Worm (Caenorhabditis elegans): Measurements from ENCODE around the gene Y37D8A.16.

Gene Y37D8A.16

DNA sequence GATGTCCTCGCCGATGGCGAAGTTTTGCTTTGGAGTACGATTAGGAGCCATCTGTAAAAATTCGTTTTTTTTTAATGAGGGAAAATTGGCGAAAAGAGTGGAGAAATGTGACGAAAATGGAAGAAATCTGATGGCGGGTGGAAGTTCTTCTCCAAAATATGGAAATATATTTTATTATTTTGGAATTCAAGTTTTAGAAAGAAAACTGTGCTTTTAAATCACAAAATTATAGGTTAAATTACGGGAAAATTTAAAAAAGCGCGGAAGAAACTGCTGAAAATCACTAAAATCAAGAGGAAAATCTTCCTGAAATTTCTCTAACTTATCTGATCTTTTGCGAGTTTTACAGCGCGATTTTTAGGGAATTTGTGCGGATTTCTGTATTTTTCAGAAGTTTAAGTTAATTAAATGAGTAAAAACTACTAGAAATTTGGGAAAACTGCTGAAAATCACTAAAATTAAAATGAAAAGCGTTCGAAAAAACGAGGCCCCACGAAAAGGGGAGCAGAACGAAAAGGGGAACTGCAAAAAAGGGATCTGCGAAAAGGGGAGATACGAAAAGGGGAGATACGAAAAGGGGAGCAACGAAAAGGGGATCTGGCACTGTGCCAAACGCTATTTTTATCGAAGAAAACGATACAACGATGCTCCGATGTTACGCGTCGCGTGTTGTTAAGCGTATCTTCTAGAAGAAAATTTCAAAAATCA, 40.8 kb downstream of the Y37D8A.16 start, which contains the start of the genes cec-7 and enu-3.5:
cec-7 (minus strand) TSS at position 51 of the 708 bp plus-strand sequence.
enu-3.5 (plus strand) TSS at position 670 of the 708 bp plus-strand sequence.
- TF ChIP-seq crh-2 (tag; optimal IDR thresholded peaks at IDR 0.05) (no peak), nhr-77 (tag; optimal IDR thresholded peaks at IDR 0.05) (no peak), fos-1 (tag; optimal IDR thresholded peaks at IDR 0.05) (no peak), lsy-2 (tag; optimal IDR thresholded peaks at IDR 0.05) (no peak), mab-5 (tag; optimal IDR thresholded peaks at IDR 0.05) (no peak), nhr-25 (tag; optimal IDR thresholded peaks at IDR 0.05) (no peak), sem-4 (tag; optimal IDR thresholded peaks at IDR 0.05) (no peak), ama-1 (optimal IDR thresholded peaks at IDR 0.05) (no peak), nhr-21 (tag; optimal IDR thresholded peaks at IDR 0.05) (no peak), ceh-16 (tag; optimal IDR thresholded peaks at IDR 0.05) (no peak), ztf-1 (GFP tag; conservative IDR thresholded peaks at IDR 0.05) (no peak), F13H6.1 (tag; optimal IDR thresholded peaks at IDR 0.05) (no peak), unc-62 (GFP tag; optimal IDR thresholded peaks at IDR 0.05) (no peak), dmd-4 (tag; optimal IDR thresholded peaks at IDR 0.05) (no peak), nhr-6 (tag; optimal IDR thresholded peaks at IDR 0.05) (no peak), sma-9 (GFP tag; optimal IDR thresholded peaks at IDR 0.05) (no peak), sma-9 (tag; optimal IDR thresholded peaks at IDR 0.05) (no peak), nhr-10 (tag; optimal IDR thresholded peaks at IDR 0.05) (no peak), C34F6.9 (tag; optimal IDR thresholded peaks at IDR 0.05) (no peak), sma-3 (GFP tag; optimal IDR thresholded peaks at IDR 0.05) (no peak)

DNA sequence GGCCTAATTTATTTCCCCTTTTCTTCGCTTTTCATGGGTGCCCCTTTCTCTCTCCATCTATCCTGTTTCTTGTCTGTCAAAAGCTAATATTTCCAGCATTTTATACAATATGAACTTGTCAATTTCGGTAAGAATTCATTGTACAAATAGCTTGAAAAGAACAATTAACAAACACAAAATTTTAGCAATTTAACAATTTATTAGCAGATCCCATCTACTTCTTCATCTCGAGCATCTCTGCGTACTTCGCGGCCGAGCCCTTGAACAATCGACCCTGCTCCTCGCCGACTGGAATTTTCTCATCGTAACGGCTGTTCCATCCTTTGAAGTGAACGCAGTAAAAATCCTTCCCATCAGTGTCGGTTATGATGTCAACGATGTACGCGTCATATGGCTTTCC, 42.8 kb downstream of the Y37D8A.16 start:
- TF ChIP-seq alr-1 (tag; optimal IDR thresholded peaks at IDR 0.05) (no peak), ama-1 (optimal IDR thresholded peaks at IDR 0.05) (no peak), zag-1 (tag; optimal IDR thresholded peaks at IDR 0.05) (no peak), dmd-4 (tag; optimal IDR thresholded peaks at IDR 0.05) (no peak), ztf-1 (GFP tag; conservative IDR thresholded peaks at IDR 0.05) (no peak), elt-1 (tag; optimal IDR thresholded peaks at IDR 0.05) (no peak), lin-39 (tag; optimal IDR thresholded peaks at IDR 0.05) (no peak), sem-4 (tag; optimal IDR thresholded peaks at IDR 0.05) (no peak), fos-1 (tag; optimal IDR thresholded peaks at IDR 0.05) (no peak), C34F6.9 (tag; optimal IDR thresholded peaks at IDR 0.05) (no peak), gmeb-1 (tag; optimal IDR thresholded peaks at IDR 0.05) (no peak), ZK546.5 (tag; optimal IDR thresholded peaks at IDR 0.05) (no peak), unc-39 (tag; optimal IDR thresholded peaks at IDR 0.05) (no peak), ztf-11 (tag; optimal IDR thresholded peaks at IDR 0.05) (no peak), sma-3 (GFP tag; optimal IDR thresholded peaks at IDR 0.05) (no peak), nhr-77 (tag; optimal IDR thresholded peaks at IDR 0.05) (no peak)

DNA sequence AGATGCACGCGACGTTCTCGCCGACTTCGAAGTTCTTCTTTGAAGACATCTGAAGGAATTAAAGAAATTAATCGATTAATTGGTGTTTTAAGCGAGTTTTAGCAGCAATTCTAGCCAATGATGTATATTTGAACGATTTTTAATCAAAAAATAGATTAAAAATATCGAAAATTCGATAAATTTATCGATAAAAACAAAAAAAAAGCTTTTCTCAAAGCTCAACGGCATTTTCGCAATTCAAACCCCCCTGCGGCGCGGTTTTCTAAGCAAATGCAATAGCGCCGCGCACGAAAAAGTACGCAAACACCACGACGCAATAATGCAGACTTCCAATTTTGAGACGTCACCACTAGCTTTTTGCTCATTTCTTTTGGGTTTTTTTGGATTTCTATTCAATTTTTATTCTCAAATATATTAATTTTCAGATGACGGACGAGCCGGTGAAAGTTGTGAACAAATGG, 43.8 kb downstream of the Y37D8A.16 start, which contains the start of the genes mrg-1 and spcs-2:
mrg-1 (minus strand) TSS at position 51 of the 461 bp plus-strand sequence.
spcs-2 (plus strand) TSS at position 426 of the 461 bp plus-strand sequence.
- TF ChIP-seq snpc-4 (tag; optimal IDR thresholded peaks at IDR 0.05) (no peak), C34F6.9 (tag; optimal IDR thresholded peaks at IDR 0.05) (peak; percentile 91), nhr-10 (tag; optimal IDR thresholded peaks at IDR 0.05) (peak; percentile 67), aly-2 (tag; optimal IDR thresholded peaks at IDR 0.05) (no peak), unc-55 (GFP tag; optimal IDR thresholded peaks at IDR 0.05) (peak; percentile 97), sem-4 (tag; optimal IDR thresholded peaks at IDR 0.05) (peak; percentile 97), gmeb-1 (tag; optimal IDR thresholded peaks at IDR 0.05) (peak; percentile 90), ceh-82 (tag; optimal IDR thresholded peaks at IDR 0.05) (peak; percentile 54), nhr-21 (tag; optimal IDR thresholded peaks at IDR 0.05) (peak; percentile 82), mdl-1 (tag; optimal IDR thresholded peaks at IDR 0.05) (peak in 1 of 2 experiments; percentile 19), ZK546.5 (tag; optimal IDR thresholded peaks at IDR 0.05) (peak; percentile 50), unc-39 (tag; optimal IDR thresholded peaks at IDR 0.05) (no peak), sma-3 (GFP tag; optimal IDR thresholded peaks at IDR 0.05) (peak; percentile 93), mbf-1 (tag; optimal IDR thresholded peaks at IDR 0.05) (no peak), lin-11 (tag; optimal IDR thresholded peaks at IDR 0.05) (peak; percentile 82), nhr-6 (tag; optimal IDR thresholded peaks at IDR 0.05) (peak; percentile 61), lin-13 (GFP tag; optimal IDR thresholded peaks at IDR 0.05) (peak; percentile 94), unc-62 (GFP tag; optimal IDR thresholded peaks at IDR 0.05) (no peak), ceh-16 (tag; optimal IDR thresholded peaks at IDR 0.05) (no peak), ztf-11 (tag; optimal IDR thresholded peaks at IDR 0.05) (peak; percentile 15), F13H6.1 (tag; optimal IDR thresholded peaks at IDR 0.05) (peak; percentile 92), alr-1 (tag; optimal IDR thresholded peaks at IDR 0.05) (no peak), nhr-129 (tag; optimal IDR thresholded peaks at IDR 0.05) (peak; percentile 87), Y55F3AM.14 (GFP tag; optimal IDR thresholded peaks at IDR 0.05) (peak; percentile 35), dmd-4 (tag; optimal IDR thresholded peaks at IDR 0.05) (no peak), nhr-11 (tag; optimal IDR thresholded peaks at IDR 0.05) (no peak), ama-1 (optimal IDR thresholded peaks at IDR 0.05) (no peak), nhr-12 (tag; optimal IDR thresholded peaks at IDR 0.05) (no peak), zag-1 (tag; optimal IDR thresholded peaks at IDR 0.05) (no peak), mab-5 (tag; optimal IDR thresholded peaks at IDR 0.05) (peak; percentile 74), nhr-25 (tag; optimal IDR thresholded peaks at IDR 0.05) (peak; percentile 87), nhr-77 (tag; optimal IDR thresholded peaks at IDR 0.05) (peak; percentile 23), ztf-1 (GFP tag; conservative IDR thresholded peaks at IDR 0.05) (no peak), elt-3 (tag; optimal IDR thresholded peaks at IDR 0.05) (no peak), nhr-237 (tag; optimal IDR thresholded peaks at IDR 0.05) (peak; percentile 48), blmp-1 (tag; optimal IDR thresholded peaks at IDR 0.05; ENCODE audit: insufficient read depth) (peak; percentile 23), nhr-23 (tag; optimal IDR thresholded peaks at IDR 0.05) (no peak), lsy-2 (tag; optimal IDR thresholded peaks at IDR 0.05) (peak; percentile 88 to 93), egl-27 (tag; optimal IDR thresholded peaks at IDR 0.05) (peak; percentile 62)

Measured in whole organism, L2 larva.